Fruit fly (Drosophila melanogaster) whole organism: ENCODE data around the gene CG10435.

Experiments used
- CG8478 ChIP-seq: fragments of >200 bp; optimal IDR thresholded peaks from 2 replicates; lab custom pipeline; 2018; ENCODE audit warnings: inconsistent platforms
- Dll ChIP-seq: fragments of >200 bp; optimal IDR thresholded peaks from 2 replicates; lab custom pipeline; 2017
- EcR ChIP-seq, 2 experiments: fragments of >200 bp; optimal IDR thresholded peaks; 2 replicates each; lab custom pipeline; 2017; ENCODE audit warnings: missing biosample characterization in 2 of 2, missing genetic modification characterization in 2 of 2, missing genetic modification reagents in 2 of 2
- pan ChIP-seq: fragments of >200 bp; optimal IDR thresholded peaks from 2 replicates; lab custom pipeline; 2017
- psq ChIP-seq: fragments of >200 bp; optimal IDR thresholded peaks from 2 replicates; lab custom pipeline; 2017
- usp ChIP-seq: fragments of >200 bp; optimal IDR thresholded peaks from 2 replicates; lab custom pipeline; 2017; ENCODE audit warnings: missing biosample characterization, missing genetic modification characterization, mixed read lengths

DNA sequence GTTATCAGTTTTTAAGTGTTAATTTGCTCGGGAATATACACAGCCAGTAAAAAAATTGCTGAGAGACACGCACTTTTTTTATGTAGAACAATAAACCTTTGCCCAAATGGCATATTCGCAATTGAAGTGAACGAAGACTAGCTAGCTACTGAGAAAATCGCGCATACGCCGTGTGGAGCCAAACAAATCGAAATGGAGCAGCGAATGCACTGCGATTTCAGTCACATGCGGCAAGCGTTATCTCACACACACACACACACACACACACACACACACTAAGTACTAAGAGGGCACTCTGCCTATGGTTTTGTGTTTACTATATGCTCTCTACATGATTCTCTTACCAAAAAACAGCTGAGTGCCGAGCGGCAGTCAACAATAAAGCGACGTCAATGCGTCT lies 19.5 kb downstream of the CG10435 start:
- TF ChIP-seq usp (GFP tag; lab: Kevin White, UChicago) (no peak), EcR (GFP tag; optimal IDR thresholded peaks at IDR 0.05; lab: Kevin White, UChicago) (no peak), psq (lab: Kevin White, UChicago) (no peak), Dll (lab: Kevin White, UChicago) (peak; percentile 34), CG8478 (lab: Kevin White, UChicago) (no peak), pan (no peak)
